Fruit fly (Drosophila melanogaster) whole organism, prepupa: Measurements from ENCODE around the gene CG42302.
A peak's percentile ranks its signal among the peaks of the same experiment; 100 is the strongest.

ENCODE experiments used
- CG15336 ChIP-seq: fragments of 200-800 bp; sonication (Bioruptor generic); IDR thresholded peaks from 2 replicates; pipeline ENCODE4 v1.3.6; 2022; ENCODE audit warnings: missing biosample characterization, missing genetic modification characterization
- CG1621 ChIP-seq: fragments of 200-800 bp; sonication (Bioruptor generic); optimal IDR thresholded peaks from 3 replicates; lab custom pipeline; 2018; ENCODE audit warnings: missing biosample characterization, mild to moderate bottlenecking, missing genetic modification characterization
- CG16779 ChIP-seq: fragments of 200-800 bp; sonication (Bioruptor generic); optimal IDR thresholded peaks from 3 replicates; lab custom pipeline; 2017; ENCODE audit warnings: missing biosample characterization, mild to moderate bottlenecking, missing genetic modification characterization
- CG34406 ChIP-seq: fragments of 200-800 bp; sonication (Bioruptor generic); optimal IDR thresholded peaks from 3 replicates; lab custom pipeline; 2016; ENCODE audit warnings: missing biosample characterization, missing genetic modification characterization
- CG3919 ChIP-seq: fragments of 200-800 bp; sonication (Bioruptor generic); optimal IDR thresholded peaks from 3 replicates; lab custom pipeline; 2016; ENCODE audit warnings: missing biosample characterization, missing genetic modification characterization
- CG8119 ChIP-seq: fragments of 200-800 bp; sonication (Bioruptor generic); IDR thresholded peaks from 3 replicates; pipeline ENCODE4 v1.3.6; 2022; ENCODE audit warnings: missing biosample characterization, missing genetic modification characterization
- Gug ChIP-seq: fragments of 200-800 bp; sonication (Bioruptor generic); IDR thresholded peaks from 2 replicates; pipeline ENCODE4 v1.3.6; 2022; ENCODE audit warnings: missing biosample characterization, missing genetic modification characterization
- Hr39 ChIP-seq: fragments of 200-800 bp; sonication (Bioruptor generic); optimal IDR thresholded peaks from 2 replicates; lab custom pipeline; 2016; ENCODE audit warnings: missing biosample characterization, missing genetic modification characterization
- acj6 ChIP-seq: fragments of 200-800 bp; sonication (Bioruptor generic); optimal IDR thresholded peaks from 3 replicates; lab custom pipeline; 2016; ENCODE audit warnings: missing biosample characterization, missing genetic modification characterization
- fkh ChIP-seq: fragments of 200-800 bp; sonication (Bioruptor generic); optimal IDR thresholded peaks from 3 replicates; lab custom pipeline; 2017; ENCODE audit warnings: missing biosample characterization, mild to moderate bottlenecking, missing genetic modification characterization, moderate library complexity
- salr ChIP-seq, 2 experiments: fragments of 200-800 bp; sonication (Bioruptor generic); optimal IDR thresholded peaks; 3 replicates each; lab custom pipeline; 2016 to 2018; ENCODE audit warnings: missing biosample characterization in 2 of 2, missing genetic modification characterization in 2 of 2, mild to moderate bottlenecking in 1 of 2
- spab ChIP-seq: fragments of 200-800 bp; sonication (Bioruptor generic); optimal IDR thresholded peaks from 2 replicates; lab custom pipeline; 2017; ENCODE audit warnings: missing biosample characterization, mild to moderate bottlenecking, missing genetic modification characterization, missing genetic modification reagents
- vri ChIP-seq: fragments of 200-800 bp; sonication (Bioruptor generic); optimal IDR thresholded peaks from 3 replicates; lab custom pipeline; 2016; ENCODE audit warnings: missing biosample characterization, mild to moderate bottlenecking, missing genetic modification characterization

- TF ChIP-seq CG16779 (tag; lab: Kevin White, UChicago) (no peak), CG3919 (no peak), fkh (GFP tag; lab: Kevin White, UChicago) (no peak), salr (GFP tag; optimal IDR thresholded peaks at IDR 0.05; lab: Kevin White, UChicago) (no peak), CG34406 (GFP tag; lab: Kevin White, UChicago) (no peak), Hr39 (GFP tag; lab: Kevin White, UChicago) (no peak), spab (GFP tag; lab: Kevin White, UChicago) (peak; percentile 32), CG15336 (GFP tag; lab: Robert Waterston, UW) (no peak), acj6 (no peak), vri (GFP tag; lab: Kevin White, UChicago) (no peak), Gug (GFP tag; lab: Robert Waterston, UW) (no peak), CG1621 (tag; lab: Kevin White, UChicago) (no peak), CG8119 (no peak)
These were observed 26.0 kb downstream of the CG42302 start for dm6 chrX:18699268-18700140.
